Fruit fly (Drosophila melanogaster): Measurements from ENCODE around the gene NdufA3.

NdufA3 gene

dm6 chrX:9155715-9156387 lies 4.0 kb downstream of the NdufA3 start:
- TF ChIP-seq Smox (GFP tag; optimal IDR thresholded peaks at IDR 0.05) (peak; percentile 18), Eip93F (GFP tag; optimal IDR thresholded peaks at IDR 0.05) (no peak), lz (GFP tag; optimal IDR thresholded peaks at IDR 0.05) (no peak), Sox15 (GFP tag; optimal IDR thresholded peaks at IDR 0.05) (no peak), CG16779 (tag; optimal IDR thresholded peaks at IDR 0.05) (no peak), Eip78C (GFP tag) (peak; percentile 44), CG6854 (GFP tag; optimal IDR thresholded peaks at IDR 0.05) (no peak), CG34406 (GFP tag; optimal IDR thresholded peaks at IDR 0.05) (no peak), Hr39 (GFP tag; optimal IDR thresholded peaks at IDR 0.05) (no peak), Hr38 (GFP tag; optimal IDR thresholded peaks at IDR 0.05) (no peak), CG9139 (GFP tag; optimal IDR thresholded peaks at IDR 0.05) (no peak), Blimp-1 (GFP tag; optimal IDR thresholded peaks at IDR 0.05) (no peak), CG7368 (GFP tag; optimal IDR thresholded peaks at IDR 0.05) (no peak), Met (GFP tag; optimal IDR thresholded peaks at IDR 0.05) (no peak), CG6792 (GFP tag; optimal IDR thresholded peaks at IDR 0.05) (no peak), topi (GFP tag; optimal IDR thresholded peaks at IDR 0.05) (peak; percentile 22), CG4318 (GFP tag; optimal IDR thresholded peaks at IDR 0.05) (no peak), CG6276 (GFP tag; optimal IDR thresholded peaks at IDR 0.05) (peak; percentile 48), fd59A (GFP tag; optimal IDR thresholded peaks at IDR 0.05) (no peak), fd85E (GFP tag; optimal IDR thresholded peaks at IDR 0.05) (no peak), Lpt (GFP tag; optimal IDR thresholded peaks at IDR 0.05) (no peak), fkh (GFP tag; optimal IDR thresholded peaks at IDR 0.05) (peak; percentile 72), Sox14 (GFP tag; optimal IDR thresholded peaks at IDR 0.05) (peak; percentile 19), Gug (GFP tag; IDR thresholded peaks at IDR 0.05) (no peak; the same call in 1 of the 2 replicates), acj6 (GFP tag; optimal IDR thresholded peaks at IDR 0.05) (no peak), svp (GFP tag) (peak; percentile 60), Sox102F (GFP tag; optimal IDR thresholded peaks at IDR 0.05) (no peak), CG6808 (GFP tag; optimal IDR thresholded peaks at IDR 0.05) (peak; percentile 58), salr (GFP tag; optimal IDR thresholded peaks at IDR 0.05) (peak in 1 of 2 experiments; percentile 58), spab (GFP tag; optimal IDR thresholded peaks at IDR 0.05) (peak; percentile 41), achi (GFP tag; optimal IDR thresholded peaks at IDR 0.05) (peak; percentile 13), CG10669 (GFP tag; optimal IDR thresholded peaks at IDR 0.05) (peak; percentile 16), eg (GFP tag; IDR thresholded peaks at IDR 0.05) (peak; percentile 54; the same call in 1 of the 3 replicates), CG8632 (GFP tag; optimal IDR thresholded peaks at IDR 0.05) (no peak), CG31627 (GFP tag; optimal IDR thresholded peaks at IDR 0.05) (no peak), cyc (GFP tag; optimal IDR thresholded peaks at IDR 0.05) (no peak), net (GFP tag; optimal IDR thresholded peaks at IDR 0.05) (no peak), pdm3 (GFP tag; optimal IDR thresholded peaks at IDR 0.05) (peak; percentile 36), Eip75B (GFP tag; optimal IDR thresholded peaks at IDR 0.05) (peak; percentile 17), CG11294 (GFP tag; IDR thresholded peaks at IDR 0.05) (no peak), OdsH (GFP tag; optimal IDR thresholded peaks at IDR 0.05) (peak; percentile 7), Ets21C (GFP tag; optimal IDR thresholded peaks at IDR 0.05) (no peak), CG6163 (GFP tag; IDR thresholded peaks at IDR 0.05) (peak; percentile 64), Ets96B (tag; optimal IDR thresholded peaks at IDR 0.05) (peak; percentile 63), CG3919 (GFP tag; optimal IDR thresholded peaks at IDR 0.05) (no peak), CG11762 (GFP tag; optimal IDR thresholded peaks at IDR 0.05; ENCODE audit: insufficient read depth) (peak; percentile 30), CG8319 (GFP tag; optimal IDR thresholded peaks at IDR 0.05) (no peak), esn (GFP tag; optimal IDR thresholded peaks at IDR 0.05) (no peak), CG3032 (tag; optimal IDR thresholded peaks at IDR 0.05) (peak; percentile 18), CG15336 (GFP tag; IDR thresholded peaks at IDR 0.05) (no peak; the same call in 1 of the 2 replicates), CG10631 (GFP tag; optimal IDR thresholded peaks at IDR 0.05) (peak; percentile 2), CG1621 (tag; optimal IDR thresholded peaks at IDR 0.05) (peak; percentile 4)
